Fruit fly (Drosophila melanogaster): ENCODE results near the gene bel.
A peak's percentile ranks its signal among the peaks of the same experiment; 100 is the strongest.

bel gene

dm6 chr3R:8659200-8659897 lies 1.2 kb downstream of the bel start (continued):
- TF ChIP-seq Mrtf (GFP tag; IDR thresholded peaks at IDR 0.05) (no peak), CG2202 (tag; optimal IDR thresholded peaks at IDR 0.05) (no peak), Dbx (GFP tag; IDR thresholded peaks at IDR 0.05) (peak; percentile 55; the same call in 1 of the 3 replicates), gro (GFP tag; optimal IDR thresholded peaks at IDR 0.05) (peak; percentile 35), CG16815 (GFP tag; optimal IDR thresholded peaks at IDR 0.05) (no peak), tio (GFP tag; optimal IDR thresholded peaks at IDR 0.05) (no peak), Blimp-1 (GFP tag; optimal IDR thresholded peaks at IDR 0.05) (peak; percentile 45), ATbp (GFP tag; optimal IDR thresholded peaks at IDR 0.05) (peak; percentile 47), CG11504 (tag; optimal IDR thresholded peaks at IDR 0.05) (peak; percentile 54), CG30431 (GFP tag; optimal IDR thresholded peaks at IDR 0.05) (no peak), ken (GFP tag; IDR thresholded peaks at IDR 0.05) (0 out of 3 replicates have a peak, but pooled peaks have one; percentile 18), CG15073 (GFP tag; optimal IDR thresholded peaks at IDR 0.05) (no peak), Bgb (GFP tag; IDR thresholded peaks at IDR 0.05; ENCODE audit: partially characterized antibody) (peak; percentile 32; the same call in 1 of the 2 replicates), D19A (tag; optimal IDR thresholded peaks at IDR 0.05) (peak; percentile 66), CG17186 (GFP tag; optimal IDR thresholded peaks at IDR 0.05) (no peak), CG4854 (GFP tag; optimal IDR thresholded peaks at IDR 0.05) (no peak), kay (GFP tag; optimal IDR thresholded peaks at IDR 0.05) (peak; percentile 66), Usf (GFP tag; optimal IDR thresholded peaks at IDR 0.05) (peak; percentile 19), esg (GFP tag; conservative IDR thresholded peaks at IDR 0.05) (peak; percentile 28; the same call in 1 of the 2 replicates), rib (GFP tag; IDR thresholded peaks at IDR 0.05) (peak; percentile 74), CG8359 (GFP tag; optimal IDR thresholded peaks at IDR 0.05; ENCODE audit: borderline replicate concordance) (no peak), CG2129 (GFP tag; IDR thresholded peaks at IDR 0.05; ENCODE audit: partially characterized antibody) (no peak), CG33557 (GFP tag; optimal IDR thresholded peaks at IDR 0.05) (peak; percentile 25), ham (GFP tag; IDR thresholded peaks at IDR 0.05) (no peak), CG31441 (GFP tag; IDR thresholded peaks at IDR 0.05) (peak; percentile 58; the same call in 1 of the 2 replicates), CG16863 (GFP tag; optimal IDR thresholded peaks at IDR 0.05) (no peak), zfh2 (GFP tag; optimal IDR thresholded peaks at IDR 0.05) (peak; percentile 33), CG13424 (tag; optimal IDR thresholded peaks at IDR 0.05) (peak; percentile 67), CG14860 (GFP tag; IDR thresholded peaks at IDR 0.05; ENCODE audit: partially characterized antibody) (no peak), CG18011 (GFP tag; optimal IDR thresholded peaks at IDR 0.05) (no peak), tup (GFP tag; optimal IDR thresholded peaks at IDR 0.05) (no peak), CoRest (tag; optimal IDR thresholded peaks at IDR 0.05) (peak; percentile 65), inv (GFP tag; IDR thresholded peaks at IDR 0.05; ENCODE audit: partially characterized antibody) (peak; percentile 10; the same call in 1 of the 2 replicates), HmgZ (tag; optimal IDR thresholded peaks at IDR 0.05) (peak; percentile 67), maf-S (GFP tag; optimal IDR thresholded peaks at IDR 0.05) (peak; percentile 32), Stat92E (GFP tag; optimal IDR thresholded peaks at IDR 0.05) (no peak), Oaz (GFP tag; IDR thresholded peaks at IDR 0.05) (no peak), YL-1 (GFP tag; optimal IDR thresholded peaks at IDR 0.05) (peak; percentile 70), CG12104 (GFP tag; optimal IDR thresholded peaks at IDR 0.05) (peak; percentile 66), CG12744 (GFP tag; optimal IDR thresholded peaks at IDR 0.05) (no peak), CG18476 (GFP tag; optimal IDR thresholded peaks at IDR 0.05) (peak; percentile 13), sisA (GFP tag; IDR thresholded peaks at IDR 0.05) (peak; percentile 40), NK7.1 (GFP tag; optimal IDR thresholded peaks at IDR 0.05) (peak; percentile 42), CG14050 (GFP tag; IDR thresholded peaks at IDR 0.05) (no peak), dmrt11E (tag; optimal IDR thresholded peaks at IDR 0.05) (peak; percentile 11), CG3847 (GFP tag; IDR thresholded peaks at IDR 0.05) (peak; percentile 50), hb (GFP tag; IDR thresholded peaks at IDR 0.05; ENCODE audit: partially characterized antibody) (no peak), CG7928 (GFP tag; optimal IDR thresholded peaks at IDR 0.05) (no peak)
